Worm (Caenorhabditis elegans): Measurements from ENCODE around the gene unc-52.

Gene unc-52

DNA sequence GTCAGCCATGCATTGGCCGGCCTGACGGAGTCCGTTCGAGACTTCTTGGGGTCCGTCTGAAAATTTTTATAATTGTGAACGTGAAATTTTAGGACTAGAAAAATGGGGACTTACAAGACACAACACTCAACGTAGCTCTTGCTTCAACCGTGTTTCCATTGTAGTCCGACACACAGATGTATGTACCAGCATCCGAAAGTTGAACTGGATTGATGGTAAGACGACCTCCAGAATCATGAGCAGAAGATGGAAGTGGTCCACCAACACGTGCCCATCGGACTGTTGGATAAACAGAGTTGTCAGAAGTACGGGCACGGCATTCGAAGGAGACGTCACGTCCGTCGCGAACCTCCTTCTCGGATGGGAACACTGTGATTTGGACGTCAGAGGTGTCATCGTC is 18.0 kb downstream of the unc-52 start:
- TF ChIP-seq nhr-6 (tag; optimal IDR thresholded peaks at IDR 0.05): no peak
- no peak for TF ChIP-seq mbf-1 (tag; optimal IDR thresholded peaks at IDR 0.05)
- TF ChIP-seq ztf-11 (tag; optimal IDR thresholded peaks at IDR 0.05): no peak
- TF ChIP-seq fos-1 (tag; optimal IDR thresholded peaks at IDR 0.05): no peak

DNA sequence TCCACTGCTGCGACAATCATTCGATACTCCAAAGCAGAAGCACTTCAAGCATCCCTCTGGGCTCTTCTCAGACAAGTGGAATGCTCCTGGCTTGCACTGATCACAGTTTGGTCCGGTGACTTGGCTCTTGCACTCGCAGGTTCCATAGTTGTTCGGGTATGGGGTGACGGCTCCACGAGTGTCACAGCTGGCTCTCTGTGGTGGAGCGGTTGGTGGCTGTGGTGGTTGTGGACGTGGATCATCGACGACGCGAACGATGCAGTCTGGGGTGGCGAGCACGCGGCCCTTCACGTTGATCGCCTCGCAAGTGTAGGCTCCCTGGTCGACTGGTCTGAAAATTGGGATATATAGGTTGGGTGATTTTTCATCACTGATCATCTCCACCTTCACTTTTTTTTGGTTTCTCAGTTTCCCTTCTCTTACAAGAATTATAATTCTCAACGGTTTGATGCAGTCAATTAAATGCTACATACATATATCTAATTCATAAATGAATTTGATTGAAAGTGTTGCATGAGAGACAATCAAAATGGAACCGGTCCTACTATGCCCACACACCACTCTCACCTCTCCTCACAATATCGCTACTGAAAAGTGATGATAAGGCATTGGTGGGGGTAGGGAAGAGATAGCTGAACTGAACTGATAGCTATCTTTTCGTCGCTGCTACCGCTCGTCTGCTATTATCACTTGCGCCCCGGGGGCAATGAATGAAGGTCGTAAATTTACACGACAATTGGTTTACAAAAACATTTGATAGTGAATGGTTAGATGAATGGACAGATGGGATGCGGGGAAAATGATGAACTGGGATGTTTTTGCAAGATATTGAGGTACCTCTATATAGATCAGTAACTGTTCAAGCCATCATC is 19.4 kb downstream of the unc-52 start:
- no peak for TF ChIP-seq peb-1 (tag; optimal IDR thresholded peaks at IDR 0.05)
- TF ChIP-seq ama-1 (optimal IDR thresholded peaks at IDR 0.05): no peak
- TF ChIP-seq ztf-4 (tag; optimal IDR thresholded peaks at IDR 0.05): no peak
- no peak for TF ChIP-seq sem-4 (tag; optimal IDR thresholded peaks at IDR 0.05)
- no peak for TF ChIP-seq ZK546.5 (tag; optimal IDR thresholded peaks at IDR 0.05)
- TF ChIP-seq mab-5 (tag; optimal IDR thresholded peaks at IDR 0.05): no peak
- TF ChIP-seq nhr-21 (tag; optimal IDR thresholded peaks at IDR 0.05): peak; percentile 1
- no peak for TF ChIP-seq crh-2 (tag; optimal IDR thresholded peaks at IDR 0.05)
- TF ChIP-seq blmp-1 (tag; optimal IDR thresholded peaks at IDR 0.05; ENCODE audit: insufficient read depth): peak; percentile 61
- TF ChIP-seq nhr-237 (tag; optimal IDR thresholded peaks at IDR 0.05): no peak
- TF ChIP-seq sma-9 (GFP tag; optimal IDR thresholded peaks at IDR 0.05): peak; percentile 10
- no peak for TF ChIP-seq sma-9 (tag; optimal IDR thresholded peaks at IDR 0.05)
- no peak for TF ChIP-seq ztf-1 (GFP tag; conservative IDR thresholded peaks at IDR 0.05)

DNA sequence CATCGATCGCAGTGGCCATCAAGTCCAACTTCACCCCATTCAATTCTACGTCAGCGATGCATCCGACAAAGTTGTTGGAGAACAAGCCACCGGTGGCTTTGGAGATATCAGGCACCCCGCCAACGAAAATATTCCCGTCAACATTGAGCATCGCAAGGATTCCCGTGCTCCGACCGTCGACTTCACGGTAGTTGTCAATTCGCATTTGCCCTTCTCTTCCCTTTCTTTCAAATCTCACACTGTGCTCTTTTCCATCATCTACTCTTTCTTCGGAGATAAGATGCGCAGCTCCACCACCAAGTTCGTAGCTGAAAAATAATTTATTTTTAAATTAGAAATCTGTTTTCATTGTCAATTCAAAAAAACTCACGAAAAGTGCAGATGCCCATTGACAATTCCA is 36.7 kb downstream of the unc-52 start:
- no peak for TF ChIP-seq nhr-6 (tag; optimal IDR thresholded peaks at IDR 0.05)
- TF ChIP-seq ztf-4 (tag; optimal IDR thresholded peaks at IDR 0.05): no peak
- no peak for TF ChIP-seq unc-39 (tag; optimal IDR thresholded peaks at IDR 0.05)
- TF ChIP-seq ztf-11 (tag; optimal IDR thresholded peaks at IDR 0.05): no peak
- no peak for TF ChIP-seq elt-3 (tag; optimal IDR thresholded peaks at IDR 0.05)
- TF ChIP-seq nhr-21 (tag; optimal IDR thresholded peaks at IDR 0.05): no peak
- no peak for TF ChIP-seq nhr-12 (tag; optimal IDR thresholded peaks at IDR 0.05)
- no peak for TF ChIP-seq sma-9 (GFP tag; optimal IDR thresholded peaks at IDR 0.05)
- TF ChIP-seq sma-9 (tag; optimal IDR thresholded peaks at IDR 0.05): no peak

DNA sequence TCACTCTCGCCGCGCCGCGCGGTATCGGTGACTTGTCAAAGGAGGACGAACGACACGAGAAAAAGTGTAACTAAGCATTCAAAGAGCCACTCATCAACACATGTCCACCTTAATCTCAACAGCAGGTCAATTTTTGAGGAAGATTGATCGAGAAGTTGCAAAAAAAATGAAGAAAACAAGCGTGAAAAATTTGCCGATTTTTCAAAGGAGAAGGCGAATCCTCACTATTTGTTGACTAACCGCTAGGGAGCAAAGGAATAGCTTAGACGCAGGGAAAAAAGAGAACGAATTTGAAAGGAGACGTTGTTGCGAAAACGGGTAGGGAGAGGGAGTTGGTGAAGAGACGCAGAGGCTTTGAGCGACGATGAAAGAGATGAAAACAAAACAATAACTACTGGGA is 39.0 kb downstream of the unc-52 start:
- TF ChIP-seq unc-39 (tag; optimal IDR thresholded peaks at IDR 0.05) (no peak), nhr-129 (tag; optimal IDR thresholded peaks at IDR 0.05) (peak; percentile 79), elt-1 (tag; optimal IDR thresholded peaks at IDR 0.05) (no peak), mab-5 (tag; optimal IDR thresholded peaks at IDR 0.05) (peak; percentile 70), lin-39 (tag; optimal IDR thresholded peaks at IDR 0.05) (peak; percentile 83), sma-9 (GFP tag; optimal IDR thresholded peaks at IDR 0.05) (peak; percentile 13), sma-9 (tag; optimal IDR thresholded peaks at IDR 0.05) (no peak), unc-62 (GFP tag; optimal IDR thresholded peaks at IDR 0.05) (peak; percentile 14), ztf-1 (GFP tag; conservative IDR thresholded peaks at IDR 0.05) (no peak), mbf-1 (tag; optimal IDR thresholded peaks at IDR 0.05) (no peak), egl-27 (tag; optimal IDR thresholded peaks at IDR 0.05) (no peak), crh-2 (tag; optimal IDR thresholded peaks at IDR 0.05) (peak; percentile 12), C34F6.9 (tag; optimal IDR thresholded peaks at IDR 0.05) (peak; percentile 52), nhr-21 (tag; optimal IDR thresholded peaks at IDR 0.05) (no peak), lin-13 (GFP tag; optimal IDR thresholded peaks at IDR 0.05) (no peak), fos-1 (tag; optimal IDR thresholded peaks at IDR 0.05) (peak; percentile 26), F13H6.1 (tag; optimal IDR thresholded peaks at IDR 0.05) (peak; percentile 73), lsy-2 (tag; optimal IDR thresholded peaks at IDR 0.05) (peak in 1 of 2 experiments; percentile 59), blmp-1 (tag; optimal IDR thresholded peaks at IDR 0.05; ENCODE audit: insufficient read depth) (peak; percentile 33), gmeb-1 (tag; optimal IDR thresholded peaks at IDR 0.05) (no peak), unc-55 (GFP tag; optimal IDR thresholded peaks at IDR 0.05) (peak; percentile 63), mdl-1 (tag; optimal IDR thresholded peaks at IDR 0.05) (peak in 1 of 2 experiments; percentile 45), ceh-16 (tag; optimal IDR thresholded peaks at IDR 0.05) (no peak), nhr-77 (tag; optimal IDR thresholded peaks at IDR 0.05) (no peak), skn-1 (tag; optimal IDR thresholded peaks at IDR 0.05) (no peak), nhr-25 (tag; optimal IDR thresholded peaks at IDR 0.05) (peak; percentile 18), snpc-4 (tag; optimal IDR thresholded peaks at IDR 0.05) (peak; percentile 54), ztf-4 (tag; optimal IDR thresholded peaks at IDR 0.05) (no peak), nhr-12 (tag; optimal IDR thresholded peaks at IDR 0.05) (no peak)
